Fruit fly (Drosophila melanogaster) whole organism, embryonic: ENCODE measurements around the gene RpS12.

ENCODE experiments used
- Antp ChIP-seq: fragments of 200-800 bp; sonication (Bioruptor generic); optimal IDR thresholded peaks from 3 replicates; lab custom pipeline; 2016; ENCODE audit warnings: missing biosample characterization, missing genetic modification characterization
- CG10366 ChIP-seq: fragments of 200-800 bp; sonication (Bioruptor generic); IDR thresholded peaks from 2 replicates; pipeline ENCODE4 v1.3.6; 2022; ENCODE audit warnings: missing biosample characterization, missing genetic modification characterization
- CG10543 ChIP-seq: fragments of 200-800 bp; sonication (Bioruptor generic); optimal IDR thresholded peaks from 3 replicates; lab custom pipeline; 2017; ENCODE audit warnings: missing biosample characterization, mild to moderate bottlenecking, missing genetic modification characterization, moderate library complexity
- CG11247 ChIP-seq: fragments of 200-800 bp; sonication (Bioruptor generic); IDR thresholded peaks from 2 replicates; pipeline ENCODE4 v1.3.6; 2022; ENCODE audit warnings: missing biosample characterization, missing genetic modification characterization
- CG12071 ChIP-seq: fragments of 200-800 bp; sonication (Bioruptor generic); optimal IDR thresholded peaks from 3 replicates; lab custom pipeline; 2018; ENCODE audit warnings: missing biosample characterization, mild to moderate bottlenecking, missing genetic modification characterization
- CG12299 ChIP-seq: fragments of 200-800 bp; sonication (Bioruptor generic); optimal IDR thresholded peaks from 2 replicates; lab custom pipeline; 2018; ENCODE audit warnings: missing biosample characterization, mild to moderate bottlenecking, missing genetic modification characterization
- CG14050 ChIP-seq: fragments of 200-800 bp; sonication (Bioruptor generic); IDR thresholded peaks from 3 replicates; pipeline ENCODE4 v1.3.6; 2022; ENCODE audit warnings: missing biosample characterization, missing genetic modification characterization
- CG14441 ChIP-seq: fragments of 200-800 bp; sonication (Bioruptor generic); IDR thresholded peaks from 2 replicates; pipeline ENCODE4 v1.3.6; 2022; ENCODE audit warnings: missing biosample characterization, missing genetic modification characterization
- CG14710 ChIP-seq: fragments of 200-800 bp; sonication (Bioruptor generic); optimal IDR thresholded peaks from 3 replicates; lab custom pipeline; 2019; ENCODE audit warnings: missing biosample characterization, mild to moderate bottlenecking, missing genetic modification characterization, moderate library complexity
- CG1602 ChIP-seq: fragments of 200-800 bp; sonication (Bioruptor generic); optimal IDR thresholded peaks from 3 replicates; lab custom pipeline; 2016; ENCODE audit warnings: missing biosample characterization, missing genetic modification characterization
- CG1603 ChIP-seq: fragments of 200-800 bp; sonication (Bioruptor generic); optimal IDR thresholded peaks from 2 replicates; lab custom pipeline; 2019; ENCODE audit warnings: missing biosample characterization, mild to moderate bottlenecking, missing genetic modification characterization, moderate library complexity
- CG16863 ChIP-seq: fragments of 200-800 bp; sonication (Bioruptor generic); optimal IDR thresholded peaks from 3 replicates; lab custom pipeline; 2016; ENCODE audit warnings: missing biosample characterization, missing genetic modification characterization
- CG17361 ChIP-seq: fragments of 200-800 bp; sonication (Bioruptor generic); IDR thresholded peaks from 3 replicates; pipeline ENCODE4 v1.3.6; 2022; ENCODE audit warnings: missing biosample characterization, missing genetic modification characterization
- CG2199 ChIP-seq: fragments of 200-800 bp; sonication (Bioruptor generic); IDR thresholded peaks from 3 replicates; pipeline ENCODE4 v1.3.6; 2022; ENCODE audit warnings: missing biosample characterization, missing genetic modification characterization
- CG32767 ChIP-seq: fragments of 200-800 bp; sonication (Bioruptor generic); IDR thresholded peaks from 2 replicates; pipeline ENCODE4 v1.3.6; 2022; ENCODE audit warnings: missing biosample characterization, missing genetic modification characterization
- CG33213 ChIP-seq: fragments of 200-800 bp; sonication (Bioruptor generic); optimal IDR thresholded peaks from 3 replicates; lab custom pipeline; 2016; ENCODE audit warnings: missing biosample characterization, missing genetic modification characterization
- CG34376 ChIP-seq: fragments of 200-800 bp; sonication (Bioruptor generic); optimal IDR thresholded peaks from 2 replicates; lab custom pipeline; 2018; ENCODE audit warnings: missing biosample characterization, mild to moderate bottlenecking, missing genetic modification characterization
- CG4854 ChIP-seq: fragments of 200-800 bp; sonication (Bioruptor generic); optimal IDR thresholded peaks from 2 replicates; lab custom pipeline; 2016; ENCODE audit warnings: missing biosample characterization, missing genetic modification characterization, inconsistent platforms
- CG5953 ChIP-seq: fragments of 200-800 bp; sonication (Bioruptor generic); IDR thresholded peaks from 2 replicates; pipeline ENCODE4 v1.3.6; 2022; ENCODE audit warnings: missing biosample characterization, missing genetic modification characterization
- CG6654 ChIP-seq: fragments of 200-800 bp; sonication (Bioruptor generic); optimal IDR thresholded peaks from 2 replicates; lab custom pipeline; 2017; ENCODE audit warnings: missing biosample characterization, mild to moderate bottlenecking, missing genetic modification characterization
- CG7372 ChIP-seq: fragments of 200-800 bp; sonication (Bioruptor generic); IDR thresholded peaks from 2 replicates; pipeline ENCODE4 v1.3.6; 2022; ENCODE audit warnings: missing biosample characterization, missing genetic modification characterization
- CG7556 ChIP-seq: fragments of 200-800 bp; sonication (Bioruptor generic); optimal IDR thresholded peaks from 2 replicates; lab custom pipeline; 2017; ENCODE audit warnings: missing biosample characterization, mild to moderate bottlenecking, missing genetic modification characterization
- CG7928 ChIP-seq: fragments of 200-800 bp; sonication (Bioruptor generic); optimal IDR thresholded peaks from 2 replicates; lab custom pipeline; 2017; ENCODE audit warnings: missing biosample characterization, mild to moderate bottlenecking, missing genetic modification characterization
- CG7963 ChIP-seq: fragments of 200-800 bp; sonication (Bioruptor generic); IDR thresholded peaks from 3 replicates; pipeline ENCODE4 v1.3.6; 2022; ENCODE audit warnings: missing biosample characterization, missing genetic modification characterization; ENCODE audit not compliant: partially characterized antibody
- CkIIα-i1 ChIP-seq: fragments of 200-800 bp; sonication (Bioruptor generic); IDR thresholded peaks from 2 replicates; pipeline ENCODE4 v1.3.6; 2022; ENCODE audit warnings: missing biosample characterization, missing genetic modification characterization
- Dbx ChIP-seq: fragments of 200-800 bp; sonication (Bioruptor generic); IDR thresholded peaks from 3 replicates; pipeline ENCODE4 v1.3.6; 2022; ENCODE audit warnings: missing biosample characterization, missing genetic modification characterization
- E2f2 ChIP-seq: fragments of 200-800 bp; sonication (Bioruptor generic); IDR thresholded peaks from 2 replicates; pipeline ENCODE4 v1.3.6; 2022; ENCODE audit warnings: missing biosample characterization, missing genetic modification characterization
- HLH3B ChIP-seq: fragments of 200-800 bp; sonication (Bioruptor generic); IDR thresholded peaks from 2 replicates; pipeline ENCODE4 v1.3.6; 2022; ENCODE audit warnings: missing biosample characterization, missing genetic modification characterization
- HmgZ ChIP-seq: fragments of 200-800 bp; sonication (Bioruptor generic); optimal IDR thresholded peaks from 2 replicates; lab custom pipeline; 2018; ENCODE audit warnings: missing biosample characterization, mild to moderate bottlenecking, missing genetic modification characterization
- Hr51 ChIP-seq, 2 experiments: fragments of 200-800 bp; sonication (Bioruptor generic); optimal IDR thresholded peaks; 2 replicates in 1 of 2; 3 replicates in 1 of 2; lab custom pipeline; 2016 to 2018; ENCODE audit warnings: missing biosample characterization in 2 of 2, missing genetic modification characterization in 2 of 2, mild to moderate bottlenecking in 1 of 2, moderate library complexity in 1 of 2
- Jarid2 ChIP-seq: fragments of 200-800 bp; sonication (Bioruptor generic); optimal IDR thresholded peaks from 3 replicates; lab custom pipeline; 2017; ENCODE audit warnings: mild to moderate bottlenecking, missing biosample characterization, missing genetic modification reagents, missing genetic modification characterization
- Mrtf ChIP-seq: fragments of 200-800 bp; sonication (Bioruptor generic); IDR thresholded peaks from 3 replicates; pipeline ENCODE4 v1.3.6; 2022; ENCODE audit warnings: missing biosample characterization, missing genetic modification characterization
- Side ChIP-seq: fragments of 200-800 bp; sonication (Bioruptor generic); optimal IDR thresholded peaks from 2 replicates; lab custom pipeline; 2016; ENCODE audit warnings: missing biosample characterization, missing genetic modification characterization
- Six4 ChIP-seq: fragments of 200-800 bp; sonication (Bioruptor generic); optimal IDR thresholded peaks from 2 replicates; lab custom pipeline; 2016; ENCODE audit warnings: missing biosample characterization, missing genetic modification characterization
- Taf1 ChIP-seq: fragments of 200-800 bp; sonication (Bioruptor generic); IDR thresholded peaks from 2 replicates; pipeline ENCODE4 v1.3.6; 2022; ENCODE audit warnings: missing biosample characterization, missing genetic modification characterization
- YL-1 ChIP-seq: fragments of 200-800 bp; sonication (Bioruptor generic); optimal IDR thresholded peaks from 3 replicates; lab custom pipeline; 2017; ENCODE audit warnings: missing biosample characterization, mild to moderate bottlenecking, missing genetic modification characterization
- cad ChIP-seq: fragments of >200 bp; optimal IDR thresholded peaks from 2 replicates; lab custom pipeline; 2017; ENCODE audit warnings: missing biosample characterization, missing genetic modification characterization
- corto ChIP-seq: fragments of 200-800 bp; sonication (Bioruptor generic); optimal IDR thresholded peaks from 2 replicates; lab custom pipeline; 2016; ENCODE audit warnings: missing biosample characterization, mild to moderate bottlenecking, missing genetic modification characterization, moderate library complexity
- dan ChIP-seq: fragments of 200-800 bp; sonication (Bioruptor generic); IDR thresholded peaks from 2 replicates; pipeline ENCODE4 v1.3.6; 2022; ENCODE audit warnings: missing biosample characterization, missing genetic modification characterization
- dmrt99B ChIP-seq: fragments of 200-800 bp; sonication (Bioruptor generic); optimal IDR thresholded peaks from 2 replicates; lab custom pipeline; 2018; ENCODE audit warnings: missing biosample characterization, mild to moderate bottlenecking, missing genetic modification characterization, moderate library complexity
- ems ChIP-seq: fragments of 200-800 bp; sonication (Bioruptor generic); optimal IDR thresholded peaks from 3 replicates; lab custom pipeline; 2016; ENCODE audit warnings: missing biosample characterization, missing genetic modification characterization
- gfzf ChIP-seq: fragments of 200-800 bp; sonication (Bioruptor generic); optimal IDR thresholded peaks from 2 replicates; lab custom pipeline; 2016; ENCODE audit warnings: missing biosample characterization, mild to moderate bottlenecking, missing genetic modification characterization, moderate library complexity
- hbn ChIP-seq: fragments of 200-800 bp; sonication (Bioruptor generic); IDR thresholded peaks from 2 replicates; pipeline ENCODE4 v1.3.6; 2022; ENCODE audit warnings: missing biosample characterization, missing genetic modification characterization; ENCODE audit not compliant: partially characterized antibody
- lov ChIP-seq, 2 experiments: fragments of 200-800 bp in 1 of 2; fragments of >200 bp in 1 of 2; sonication (Bioruptor generic) in 1 of 2; IDR thresholded peaks in 1 of 2; optimal IDR thresholded peaks in 1 of 2; 2 replicates in 1 of 2; 3 replicates in 1 of 2; pipeline versions ENCODE4 v1.3.6 to Lab custom; 2017 to 2022; ENCODE audit warnings: missing biosample characterization in 1 of 2, missing genetic modification characterization in 1 of 2
- psq ChIP-seq: fragments of 200-800 bp; sonication (Bioruptor generic); optimal IDR thresholded peaks from 2 replicates; lab custom pipeline; 2017; ENCODE audit warnings: missing biosample characterization, missing genetic modification characterization
- sens ChIP-seq: fragments of 200-800 bp; sonication (Bioruptor generic); peaks from one replicate; lab custom pipeline; 2016; ENCODE audit warnings: missing biosample characterization, missing genetic modification characterization
- trem ChIP-seq: fragments of 200-800 bp; optimal IDR thresholded peaks from 3 replicates; lab custom pipeline; 2019; ENCODE audit warnings: missing biosample characterization, mild to moderate bottlenecking, missing genetic modification characterization, moderate library complexity
- vvl ChIP-seq: fragments of 200-800 bp; sonication (Bioruptor generic); IDR thresholded peaks from 2 replicates; pipeline ENCODE4 v1.3.6; 2022; ENCODE audit warnings: missing biosample characterization, missing genetic modification characterization
- zen2 ChIP-seq: fragments of 200-800 bp; sonication (Bioruptor generic); IDR thresholded peaks from 3 replicates; pipeline ENCODE4 v1.3.6; 2022; ENCODE audit warnings: missing biosample characterization, missing genetic modification characterization; ENCODE audit not compliant: partially characterized antibody

Gene RpS12

dm6 chr3L:13041292-13042067 is 18.3 kb downstream of the RpS12 start, which contains the start of gene RpS4:
Gene RpS4, plus strand, starts transcription at chr3L:13041756.
- peak; percentile 90 for TF ChIP-seq Side (GFP tag; lab: Kevin White, UChicago)
- peak; percentile 59 for TF ChIP-seq CG1602 (GFP tag; lab: Kevin White, UChicago)
- peak; percentile 99 for TF ChIP-seq YL-1 (GFP tag; lab: Kevin White, UChicago)
- peak; percentile 92 for TF ChIP-seq gfzf (GFP tag; lab: Kevin White, UChicago)
- peak; percentile 79 for TF ChIP-seq HLH3B (GFP tag; lab: Robert Waterston, UW)
- peak; percentile 91 for TF ChIP-seq CG33213
- TF ChIP-seq ems (GFP tag; lab: Kevin White, UChicago): peak; percentile 79
- no peak for TF ChIP-seq dan (GFP tag; lab: Robert Waterston, UW)
- peak; percentile 66 for TF ChIP-seq CkIIα-i1 (GFP tag; lab: Robert Waterston, UW)
- TF ChIP-seq E2f2 (GFP tag; lab: Robert Waterston, UW): peak; percentile 37
- TF ChIP-seq CG1603 (tag; lab: Kevin White, UChicago): peak; percentile 95
- TF ChIP-seq Antp (GFP tag; lab: Kevin White, UChicago): peak; percentile 80
- TF ChIP-seq CG32767 (GFP tag; lab: Robert Waterston, UW): peak; percentile 73; the same call in 1 of the 2 replicates
- peak; percentile 75 for TF ChIP-seq CG10366 (GFP tag; lab: Robert Waterston, UW)
- TF ChIP-seq Six4: peak; percentile 66
- TF ChIP-seq Mrtf: peak; percentile 73
- peak; percentile 91 for TF ChIP-seq vvl (GFP tag; lab: Robert Waterston, UW)
- no peak for TF ChIP-seq cad (GFP tag; lab: Kevin White, UChicago)
- TF ChIP-seq CG14710 (tag; lab: Kevin White, UChicago): peak; percentile 72
- peak; percentile 84 for TF ChIP-seq Jarid2 (GFP tag; lab: Kevin White, UChicago)
- TF ChIP-seq CG17361: peak; percentile 89
- TF ChIP-seq CG14050: peak; percentile 82
- TF ChIP-seq CG34376 (GFP tag; lab: Kevin White, UChicago): peak; percentile 99
- peak; percentile 91 for TF ChIP-seq Dbx (GFP tag; lab: Robert Waterston, UW)
- peak; percentile 81 for TF ChIP-seq CG4854
- TF ChIP-seq trem: peak; percentile 66
- TF ChIP-seq CG12071 (GFP tag; lab: Kevin White, UChicago): peak; percentile 98
- TF ChIP-seq CG11247 (GFP tag; lab: Robert Waterston, UW): peak; percentile 87
- peak; percentile 83 for TF ChIP-seq CG5953 (GFP tag; lab: Robert Waterston, UW)
- TF ChIP-seq CG14441: peak; percentile 75
- no peak for TF ChIP-seq corto
- no peak for TF ChIP-seq lov (optimal IDR thresholded peaks at IDR 0.05; lab: Kevin White, UChicago)
- TF ChIP-seq lov (GFP tag; IDR thresholded peaks at IDR 0.05; lab: Robert Waterston, UW): peak; percentile 96
- TF ChIP-seq CG6654 (GFP tag; lab: Kevin White, UChicago): peak; percentile 61
- TF ChIP-seq sens (GFP tag; lab: Kevin White, UChicago): peak; percentile 95
- TF ChIP-seq psq (GFP tag; lab: Kevin White, UChicago): peak; percentile 64
- peak; percentile 86; the same call in 2 of the 3 replicates for TF ChIP-seq CG2199
- 0 out of 2 replicates have a peak, but pooled peaks have one; percentile 14 for TF ChIP-seq hbn (GFP tag; lab: Robert Waterston, UW)
- TF ChIP-seq CG7372 (GFP tag; lab: Robert Waterston, UW): peak; percentile 73
- TF ChIP-seq CG10543 (GFP tag; lab: Kevin White, UChicago): peak; percentile 97
- peak; percentile 73 for TF ChIP-seq CG7928 (GFP tag; lab: Kevin White, UChicago)
- peak; percentile 78 for TF ChIP-seq dmrt99B
- peak; percentile 92 for TF ChIP-seq HmgZ
- no peak for TF ChIP-seq zen2
- TF ChIP-seq CG16863 (GFP tag; lab: Kevin White, UChicago): peak; percentile 76
- peak; percentile 77 to 78 for TF ChIP-seq Hr51 (GFP tag; optimal IDR thresholded peaks at IDR 0.05; lab: Kevin White, UChicago)
- peak; percentile 68; the same call in 1 of the 2 replicates for TF ChIP-seq Taf1 (GFP tag; lab: Robert Waterston, UW)
- TF ChIP-seq CG7963 (GFP tag; lab: Robert Waterston, UW): no peak
- TF ChIP-seq CG12299 (tag; lab: Kevin White, UChicago): peak; percentile 85
- peak; percentile 64 for TF ChIP-seq CG7556 (GFP tag; lab: Kevin White, UChicago)
